Fruit fly (Drosophila melanogaster) whole organism, prepupa: ENCODE results near the gene CG18273.

ENCODE experiments used
- CG11902 ChIP-seq: fragments of 200-800 bp; sonication (Bioruptor generic); optimal IDR thresholded peaks from 3 replicates; lab custom pipeline; 2016; ENCODE audit warnings: missing biosample characterization, missing genetic modification characterization
- CG3919 ChIP-seq: fragments of 200-800 bp; sonication (Bioruptor generic); optimal IDR thresholded peaks from 3 replicates; lab custom pipeline; 2016; ENCODE audit warnings: missing biosample characterization, missing genetic modification characterization
- CG6163 ChIP-seq: fragments of 200-800 bp; sonication (Bioruptor generic); IDR thresholded peaks from 3 replicates; pipeline ENCODE4 v1.3.6; 2022; ENCODE audit warnings: missing biosample characterization, missing genetic modification characterization
- CG6276 ChIP-seq: fragments of 200-800 bp; sonication (Bioruptor generic); optimal IDR thresholded peaks from 2 replicates; lab custom pipeline; 2017; ENCODE audit warnings: missing biosample characterization, mild to moderate bottlenecking, missing genetic modification characterization
- CG6854 ChIP-seq: fragments of 200-800 bp; sonication (Bioruptor generic); optimal IDR thresholded peaks from 2 replicates; lab custom pipeline; 2017; ENCODE audit warnings: missing biosample characterization, mild to moderate bottlenecking, missing genetic modification characterization
- CG8319 ChIP-seq: fragments of 200-800 bp; sonication (Bioruptor generic); optimal IDR thresholded peaks from 3 replicates; lab custom pipeline; 2016; ENCODE audit warnings: missing biosample characterization, missing genetic modification characterization
- Gug ChIP-seq: fragments of 200-800 bp; sonication (Bioruptor generic); IDR thresholded peaks from 2 replicates; pipeline ENCODE4 v1.3.6; 2022; ENCODE audit warnings: missing biosample characterization, missing genetic modification characterization
- OdsH ChIP-seq: fragments of 200-800 bp; sonication (Bioruptor generic); optimal IDR thresholded peaks from 3 replicates; lab custom pipeline; 2016; ENCODE audit warnings: missing biosample characterization, missing genetic modification characterization
- Sox15 ChIP-seq: fragments of 200-800 bp; sonication (Bioruptor generic); optimal IDR thresholded peaks from 3 replicates; lab custom pipeline; 2016; ENCODE audit warnings: missing biosample characterization, missing genetic modification characterization
- acj6 ChIP-seq: fragments of 200-800 bp; sonication (Bioruptor generic); optimal IDR thresholded peaks from 3 replicates; lab custom pipeline; 2016; ENCODE audit warnings: missing biosample characterization, missing genetic modification characterization
- dsx ChIP-seq: fragments of 200-800 bp; optimal IDR thresholded peaks from 3 replicates; lab custom pipeline; 2019; ENCODE audit warnings: missing biosample characterization, mild to moderate bottlenecking, missing genetic modification characterization, moderate library complexity; ENCODE audit not compliant: poor library complexity, severe bottlenecking
- net ChIP-seq: fragments of 200-800 bp; sonication (Bioruptor generic); optimal IDR thresholded peaks from 3 replicates; lab custom pipeline; 2016; ENCODE audit warnings: missing biosample characterization, missing genetic modification characterization

dm6 chrX:523179-523851 lies 35.9 kb upstream of the CG18273 start, which contains the start of gene elav:
- TF ChIP-seq CG11902 (GFP tag; lab: Kevin White, UChicago) (peak; percentile 95), net (peak; percentile 98), Sox15 (GFP tag; lab: Kevin White, UChicago) (peak; percentile 95), acj6 (peak; percentile 98), CG3919 (GFP tag; lab: Kevin White, UChicago) (peak; percentile 97), CG6163 (GFP tag; lab: Robert Waterston, UW) (peak; percentile 98), dsx (GFP tag; lab: Kevin White, UChicago) (peak; percentile 96), CG6276 (GFP tag; lab: Kevin White, UChicago) (peak; percentile 98), CG8319 (peak; percentile 97), CG6854 (GFP tag; lab: Kevin White, UChicago) (peak; percentile 98), Gug (peak; percentile 98), OdsH (GFP tag; lab: Kevin White, UChicago) (peak; percentile 98)
